ENCODE assay signal across 2 fruit fly cellular contexts in genomic region chr3R:8862662-8863082, dm6.
TF ChIP-seq lines count a peak whose summit lies in the region.

No protein-coding gene starts in this region.

TF ChIP-seq in whole organism, embryonic, 481 proteins besides CTCF, POLR2A, EP300 and RAD21 (continued from another document and continues in another):
- TF ChIP-seq CG8359 (GFP tag; optimal IDR thresholded peaks at IDR 0.05; lab: Kevin White, UChicago; ENCODE audit: borderline replicate concordance) (no peak), CG15073 (GFP tag; optimal IDR thresholded peaks at IDR 0.05; lab: Kevin White, UChicago) (no peak), run (tag; optimal IDR thresholded peaks at IDR 0.05; lab: Kevin White, UChicago) (no peak), Stat92E (GFP tag; optimal IDR thresholded peaks at IDR 0.05; lab: Kevin White, UChicago) (peak in 1 of 3 experiments; percentile 69), Dll (GFP tag; IDR thresholded peaks at IDR 0.05; lab: Robert Waterston, UW; ENCODE audit: partially characterized antibody) (peak; percentile 54; the same call in 2 of the 4 replicates), CG42726 (GFP tag; IDR thresholded peaks at IDR 0.05; lab: Robert Waterston, UW; ENCODE audit: partially characterized antibody) (peak; percentile 85), vnd (GFP tag; IDR thresholded peaks at IDR 0.05; lab: Robert Waterston, UW; ENCODE audit: partially characterized antibody) (peak; percentile 50; the same call in 1 of the 3 replicates), HLH3B (GFP tag; IDR thresholded peaks at IDR 0.05; lab: Robert Waterston, UW) (no peak), Nf-YC (tag; optimal IDR thresholded peaks at IDR 0.05; lab: Kevin White, UChicago) (no peak), hb (GFP tag; IDR thresholded peaks at IDR 0.05; lab: Robert Waterston, UW; ENCODE audit: partially characterized antibody) (peak; percentile 80; the same call in 1 of the 3 replicates), inv (GFP tag; IDR thresholded peaks at IDR 0.05; lab: Robert Waterston, UW; ENCODE audit: partially characterized antibody) (peak; percentile 53), pb (GFP tag; optimal IDR thresholded peaks at IDR 0.05; lab: Kevin White, UChicago) (no peak), E2f1 (GFP tag; IDR thresholded peaks at IDR 0.05; lab: Robert Waterston, UW) (no peak), bbx (GFP tag; IDR thresholded peaks at IDR 0.05; lab: Robert Waterston, UW; ENCODE audit: partially characterized antibody) (peak; percentile 84), CG17802 (tag; optimal IDR thresholded peaks at IDR 0.05; lab: Kevin White, UChicago) (no peak), Deaf1 (tag; optimal IDR thresholded peaks at IDR 0.05; lab: Kevin White, UChicago) (peak; percentile 60), Opbp (GFP tag; IDR thresholded peaks at IDR 0.05; lab: Robert Waterston, UW; ENCODE audit: partially characterized antibody) (peak; percentile 91), lilli (GFP tag; optimal IDR thresholded peaks at IDR 0.05; lab: Kevin White, UChicago) (no peak), CG9932 (GFP tag; IDR thresholded peaks at IDR 0.05; lab: Robert Waterston, UW) (no peak), sr (GFP tag; IDR thresholded peaks at IDR 0.05; lab: Robert Waterston, UW) (no peak), CG15269 (tag; optimal IDR thresholded peaks at IDR 0.05; lab: Kevin White, UChicago) (no peak), CG32532 (GFP tag; IDR thresholded peaks at IDR 0.05; lab: Robert Waterston, UW) (no peak; the same call in 1 of the 2 replicates), klu (GFP tag; IDR thresholded peaks at IDR 0.05; lab: Robert Waterston, UW) (no peak), CG16813 (GFP tag; IDR thresholded peaks at IDR 0.05; lab: Robert Waterston, UW; ENCODE audit: partially characterized antibody) (peak; percentile 86), chinmo (GFP tag; IDR thresholded peaks at IDR 0.05; lab: Robert Waterston, UW; ENCODE audit: partially characterized antibody) (peak; percentile 81; the same call in 1 of the 4 replicates), CG4360 (GFP tag; IDR thresholded peaks at IDR 0.05; lab: Robert Waterston, UW) (peak; percentile 75), zen2 (GFP tag; IDR thresholded peaks at IDR 0.05; lab: Robert Waterston, UW; ENCODE audit: partially characterized antibody) (peak; percentile 66; the same call in 2 of the 3 replicates), esg (GFP tag; conservative IDR thresholded peaks at IDR 0.05; lab: Robert Waterston, UW) (no peak), fd64A (GFP tag; optimal IDR thresholded peaks at IDR 0.05; lab: Kevin White, UChicago) (no peak), exex (tag; optimal IDR thresholded peaks at IDR 0.05; lab: Kevin White, UChicago) (no peak), dysf (GFP tag; IDR thresholded peaks at IDR 0.05; lab: Robert Waterston, UW) (no peak), disco-r (GFP tag; optimal IDR thresholded peaks at IDR 0.05; lab: Kevin White, UChicago) (no peak), CG12236 (GFP tag; optimal IDR thresholded peaks at IDR 0.05; lab: Kevin White, UChicago) (no peak), CG9215 (GFP tag; IDR thresholded peaks at IDR 0.05; lab: Robert Waterston, UW) (no peak), CG12299 (tag; optimal IDR thresholded peaks at IDR 0.05; lab: Kevin White, UChicago) (no peak), CG9727 (GFP tag; optimal IDR thresholded peaks at IDR 0.05; lab: Kevin White, UChicago) (no peak), CG2116 (GFP tag; optimal IDR thresholded peaks at IDR 0.05; lab: Kevin White, UChicago) (no peak), CG9876 (GFP tag; optimal IDR thresholded peaks at IDR 0.05; lab: Kevin White, UChicago) (no peak), Bdp1 (GFP tag; optimal IDR thresholded peaks at IDR 0.05; lab: Kevin White, UChicago) (peak; percentile 99), knrl (GFP tag; IDR thresholded peaks at IDR 0.05; lab: Robert Waterston, UW; ENCODE audit: partially characterized antibody) (peak; percentile 68; the same call in 2 of the 3 replicates), pnt (GFP tag; optimal IDR thresholded peaks at IDR 0.05; lab: Kevin White, UChicago) (no peak), Oli (tag; optimal IDR thresholded peaks at IDR 0.05; lab: Kevin White, UChicago) (no peak), tna (GFP tag; IDR thresholded peaks at IDR 0.05; lab: Robert Waterston, UW; ENCODE audit: partially characterized antibody) (peak; percentile 86), eve (GFP tag; optimal IDR thresholded peaks at IDR 0.05; lab: Kevin White, UChicago) (peak in 1 of 2 experiments; percentile 33), cad (GFP tag; optimal IDR thresholded peaks at IDR 0.05; lab: Kevin White, UChicago) (no peak), vvl (GFP tag; IDR thresholded peaks at IDR 0.05; lab: Robert Waterston, UW) (peak; percentile 29; the same call in 1 of the 2 replicates), lov (optimal IDR thresholded peaks at IDR 0.05; lab: Kevin White, UChicago) (no peak), lov (GFP tag; IDR thresholded peaks at IDR 0.05; lab: Robert Waterston, UW) (no peak), Sry-β (GFP tag; optimal IDR thresholded peaks at IDR 0.05; lab: Kevin White, UChicago) (no peak), CG31365 (tag; optimal IDR thresholded peaks at IDR 0.05; lab: Kevin White, UChicago) (peak; percentile 5), CG13894 (tag; optimal IDR thresholded peaks at IDR 0.05; lab: Kevin White, UChicago) (peak; percentile 53), h (optimal IDR thresholded peaks at IDR 0.05; lab: Kevin White, UChicago) (no peak), Bgb (GFP tag; IDR thresholded peaks at IDR 0.05; lab: Robert Waterston, UW; ENCODE audit: partially characterized antibody) (peak; percentile 82), CG13296 (GFP tag; optimal IDR thresholded peaks at IDR 0.05; lab: Kevin White, UChicago) (peak; percentile 45), hkb (optimal IDR thresholded peaks at IDR 0.05; lab: Kevin White, UChicago) (no peak), hkb (GFP tag; IDR thresholded peaks at IDR 0.05; lab: Robert Waterston, UW) (0 out of 2 replicates have a peak, but pooled peaks have one; percentile 10), CG15601 (tag; optimal IDR thresholded peaks at IDR 0.05; lab: Kevin White, UChicago) (no peak), bsh (GFP tag; optimal IDR thresholded peaks at IDR 0.05; lab: Kevin White, UChicago) (peak in 1 of 2 experiments; percentile 18), CG7372 (GFP tag; IDR thresholded peaks at IDR 0.05; lab: Robert Waterston, UW) (no peak), CG18764 (GFP tag; optimal IDR thresholded peaks at IDR 0.05; lab: Kevin White, UChicago) (no peak), nerfin-2 (GFP tag; IDR thresholded peaks at IDR 0.05; lab: Robert Waterston, UW; ENCODE audit: partially characterized antibody) (peak; percentile 91), Eip74EF (GFP tag; optimal IDR thresholded peaks at IDR 0.05; lab: Kevin White, UChicago) (peak in 1 of 2 experiments; percentile 7)

TF ChIP-seq in whole organism, prepupa, 60 proteins besides CTCF, POLR2A, EP300 and RAD21 (continued from another document):
- TF ChIP-seq eg (GFP tag; IDR thresholded peaks at IDR 0.05; lab: Robert Waterston, UW) (0 out of 3 replicates have a peak, but pooled peaks have one; percentile 4), CG10669 (GFP tag; optimal IDR thresholded peaks at IDR 0.05; lab: Kevin White, UChicago) (no peak), CG9139 (GFP tag; optimal IDR thresholded peaks at IDR 0.05; lab: Kevin White, UChicago) (peak; percentile 23), ss (GFP tag; optimal IDR thresholded peaks at IDR 0.05; lab: Kevin White, UChicago) (peak in 1 of 2 experiments; percentile 48), Gug (GFP tag; IDR thresholded peaks at IDR 0.05; lab: Robert Waterston, UW) (no peak), CG6163 (GFP tag; IDR thresholded peaks at IDR 0.05; lab: Robert Waterston, UW) (peak; percentile 34; the same call in 1 of the 3 replicates), CG15336 (GFP tag; IDR thresholded peaks at IDR 0.05; lab: Robert Waterston, UW) (no peak), CG8319 (GFP tag; optimal IDR thresholded peaks at IDR 0.05; lab: Kevin White, UChicago) (no peak), CG34406 (GFP tag; optimal IDR thresholded peaks at IDR 0.05; lab: Kevin White, UChicago) (no peak), Ets96B (tag; optimal IDR thresholded peaks at IDR 0.05; lab: Kevin White, UChicago) (no peak), Hr39 (GFP tag; optimal IDR thresholded peaks at IDR 0.05; lab: Kevin White, UChicago) (no peak), fd85E (GFP tag; optimal IDR thresholded peaks at IDR 0.05; lab: Kevin White, UChicago) (no peak), Hr4 (GFP tag; optimal IDR thresholded peaks at IDR 0.05; lab: Kevin White, UChicago) (no peak), Ets21C (GFP tag; optimal IDR thresholded peaks at IDR 0.05; lab: Kevin White, UChicago) (no peak), spab (GFP tag; optimal IDR thresholded peaks at IDR 0.05; lab: Kevin White, UChicago) (no peak), CG7368 (GFP tag; optimal IDR thresholded peaks at IDR 0.05; lab: Kevin White, UChicago) (no peak), CG6808 (GFP tag; optimal IDR thresholded peaks at IDR 0.05; lab: Kevin White, UChicago) (peak; percentile 36), CG1621 (tag; optimal IDR thresholded peaks at IDR 0.05; lab: Kevin White, UChicago) (no peak), CG4318 (GFP tag; optimal IDR thresholded peaks at IDR 0.05; lab: Kevin White, UChicago) (no peak), net (GFP tag; optimal IDR thresholded peaks at IDR 0.05; lab: Kevin White, UChicago) (no peak), dac (GFP tag; optimal IDR thresholded peaks at IDR 0.05; lab: Kevin White, UChicago) (no peak), OdsH (GFP tag; optimal IDR thresholded peaks at IDR 0.05; lab: Kevin White, UChicago) (no peak), Eip75B (GFP tag; optimal IDR thresholded peaks at IDR 0.05; lab: Kevin White, UChicago) (no peak)
